Worm (Caenorhabditis elegans): ENCODE measurements around the gene srd-64.

Gene srd-64

ce11 chrIII:1680996-1681395 lies 13.9 kb downstream of the srd-64 start (continued):
- TF ChIP-seq egl-27 (tag; optimal IDR thresholded peaks at IDR 0.05) (no peak), dve-1 (tag; optimal IDR thresholded peaks at IDR 0.05; ENCODE audit: insufficient read depth) (peak; percentile 90), zfp-3 (GFP tag; conservative IDR thresholded peaks at IDR 0.05) (0 out of 2 replicates have a peak, but pooled peaks have one; percentile 44), lin-1 (GFP tag; IDR thresholded peaks at IDR 0.05) (peak; percentile 98), unc-130 (GFP tag; optimal IDR thresholded peaks at IDR 0.05) (no peak), php-3 (GFP tag; IDR thresholded peaks at IDR 0.05) (peak; percentile 99), mdl-1 (tag; optimal IDR thresholded peaks at IDR 0.05) (peak in 1 of 2 experiments; percentile 80), spr-3 (GFP tag; optimal IDR thresholded peaks at IDR 0.05) (no peak), daf-19 (GFP tag; conservative IDR thresholded peaks at IDR 0.05) (no peak), nhr-42 (GFP tag; IDR thresholded peaks at IDR 0.05) (0 out of 2 replicates have a peak, but pooled peaks have one; percentile 54), ceh-44 (GFP tag; IDR thresholded peaks at IDR 0.05) (no peak), jun-1 (tag; optimal IDR thresholded peaks at IDR 0.05) (peak; percentile 40), lin-13 (GFP tag; optimal IDR thresholded peaks at IDR 0.05) (peak; percentile 68), zag-1 (tag; optimal IDR thresholded peaks at IDR 0.05) (no peak), ctbp-1 (GFP tag; IDR thresholded peaks at IDR 0.05) (peak; percentile 33; the same call in 1 of the 2 replicates), ztf-7 (tag; optimal IDR thresholded peaks at IDR 0.05) (no peak), mes-2 (tag; optimal IDR thresholded peaks at IDR 0.05; ENCODE audit: poor library complexity, severe bottlenecking) (peak; percentile 62), nhr-76 (tag; optimal IDR thresholded peaks at IDR 0.05) (no peak), ceh-82 (tag; optimal IDR thresholded peaks at IDR 0.05) (no peak), nhr-48 (tag; optimal IDR thresholded peaks at IDR 0.05) (peak; percentile 68), Y75B8A.6 (GFP tag; IDR thresholded peaks at IDR 0.05) (no peak), cey-2 (tag; optimal IDR thresholded peaks at IDR 0.05; ENCODE audit: borderline replicate concordance, insufficient read depth) (no peak), nhr-11 (tag; optimal IDR thresholded peaks at IDR 0.05) (peak; percentile 53), ztf-11 (tag; optimal IDR thresholded peaks at IDR 0.05) (no peak), lim-7 (GFP tag; IDR thresholded peaks at IDR 0.05) (no peak), mxl-3 (GFP tag; optimal IDR thresholded peaks at IDR 0.05) (peak; percentile 73), ZK337.2 (GFP tag; IDR thresholded peaks at IDR 0.05) (no peak), T26A8.4 (GFP tag; IDR thresholded peaks at IDR 0.05) (0 out of 2 replicates have a peak, but pooled peaks have one; percentile 16), lir-3 (tag; optimal IDR thresholded peaks at IDR 0.05) (no peak), Y105C5A.15 (GFP tag; IDR thresholded peaks at IDR 0.05) (no peak), madf-5 (GFP tag; IDR thresholded peaks at IDR 0.05) (no peak), tra-1 (GFP tag; IDR thresholded peaks at IDR 0.05) (peak; percentile 87), mep-1 (tag; optimal IDR thresholded peaks at IDR 0.05) (peak; percentile 81), ZK546.5 (tag; optimal IDR thresholded peaks at IDR 0.05) (no peak), F49E8.2 (tag; optimal IDR thresholded peaks at IDR 0.05; ENCODE audit: borderline replicate concordance) (no peak), aha-1 (tag) (peak; percentile 11), fkh-10 (GFP tag; optimal IDR thresholded peaks at IDR 0.05) (no peak), ceh-28 (tag; optimal IDR thresholded peaks at IDR 0.05) (no peak), nhr-6 (tag; optimal IDR thresholded peaks at IDR 0.05) (peak; percentile 68), ces-1 (GFP tag; optimal IDR thresholded peaks at IDR 0.05) (no peak), ceh-62 (tag; optimal IDR thresholded peaks at IDR 0.05) (no peak), attf-4 (tag; optimal IDR thresholded peaks at IDR 0.05) (no peak), snpc-4 (tag; optimal IDR thresholded peaks at IDR 0.05) (no peak), F26F4.8 (GFP tag; conservative IDR thresholded peaks at IDR 0.05) (no peak), ama-1 (optimal IDR thresholded peaks at IDR 0.05) (no peak), mdt-29 (GFP tag; IDR thresholded peaks at IDR 0.05) (no peak), unc-39 (tag; optimal IDR thresholded peaks at IDR 0.05) (no peak), unc-62 (GFP tag; optimal IDR thresholded peaks at IDR 0.05 in 1 of 2) (peak in 1 of 2 experiments; percentile 91), unc-62 (tag; optimal IDR thresholded peaks at IDR 0.05) (no peak), arid-1 (GFP tag; conservative IDR thresholded peaks at IDR 0.05) (no peak), T20F7.1 (GFP tag; optimal IDR thresholded peaks at IDR 0.05) (no peak), D1046.2 (GFP tag; IDR thresholded peaks at IDR 0.05) (no peak), lin-38 (GFP tag; IDR thresholded peaks at IDR 0.05) (no peak)

Measured in whole organism, L4 larva.